Worm (Caenorhabditis elegans) whole organism, L2 larva: ENCODE measurements around the gene spin-2.

Experiments used
- C34F6.9 ChIP-seq: fragments of 150-350 bp; optimal IDR thresholded peaks from 2 replicates; lab custom pipeline; 2014; ENCODE audit warnings: missing biosample characterization, missing genetic modification characterization
- R02D3.7 ChIP-seq: fragments of 150-350 bp; optimal IDR thresholded peaks from 2 replicates; lab custom pipeline; 2014; ENCODE audit warnings: missing biosample characterization, missing genetic modification characterization
- Y55F3AM.14 ChIP-seq: fragments of 200-800 bp; sonication (Bioruptor generic); optimal IDR thresholded peaks from 2 replicates; lab custom pipeline; 2018; ENCODE audit warnings: mild to moderate bottlenecking, missing genetic modification characterization, missing compliant biosample characterization
- ZK546.5 ChIP-seq: sonication (generic microtip); optimal IDR thresholded peaks from 2 replicates; lab custom pipeline; 2017; ENCODE audit warnings: missing biosample characterization, missing genetic modification characterization
- aly-2 ChIP-seq: fragments of 150-350 bp; optimal IDR thresholded peaks from 2 replicates; lab custom pipeline; 2014; ENCODE audit warnings: missing biosample characterization, missing genetic modification characterization
- ama-1 ChIP-seq: fragments of 150-350 bp; optimal IDR thresholded peaks from 2 replicates; lab custom pipeline; 2018; ENCODE audit warnings: inconsistent platforms
- blmp-1 ChIP-seq: sonication (generic microtip); optimal IDR thresholded peaks from 2 replicates; lab custom pipeline; 2017; ENCODE audit warnings: missing genetic modification characterization, mild to moderate bottlenecking, missing compliant biosample characterization, antibody characterized with exemption, moderate library complexity; ENCODE audit not compliant: insufficient read depth
- ceh-16 ChIP-seq: fragments of 150-350 bp; optimal IDR thresholded peaks from 2 replicates; lab custom pipeline; 2014; ENCODE audit warnings: missing biosample characterization, missing genetic modification characterization
- ceh-82 ChIP-seq: fragments of 150-350 bp; optimal IDR thresholded peaks from 2 replicates; lab custom pipeline; 2014; ENCODE audit warnings: missing biosample characterization, missing genetic modification characterization
- crh-2 ChIP-seq: sonication (generic microtip); optimal IDR thresholded peaks from 2 replicates; lab custom pipeline; 2017; ENCODE audit warnings: missing biosample characterization, missing genetic modification characterization
- dmd-4 ChIP-seq: sonication (generic microtip); optimal IDR thresholded peaks from 2 replicates; lab custom pipeline; 2017; ENCODE audit warnings: missing biosample characterization, missing genetic modification characterization
- egl-27 ChIP-seq: sonication (generic microtip); optimal IDR thresholded peaks from 3 replicates; lab custom pipeline; 2017; ENCODE audit warnings: missing biosample characterization, missing genetic modification reagents, missing genetic modification characterization
- elt-1 ChIP-seq: fragments of 150-350 bp; optimal IDR thresholded peaks from 2 replicates; lab custom pipeline; 2014; ENCODE audit warnings: missing biosample characterization, missing genetic modification characterization
- elt-3 ChIP-seq: sonication (generic microtip); optimal IDR thresholded peaks from 2 replicates; lab custom pipeline; 2017; ENCODE audit warnings: missing biosample characterization, missing genetic modification characterization
- gmeb-1 ChIP-seq: fragments of 150-350 bp; optimal IDR thresholded peaks from 2 replicates; lab custom pipeline; 2014; ENCODE audit warnings: missing biosample characterization, missing genetic modification characterization
- lin-11 ChIP-seq: fragments of 150-350 bp; sonication (generic microtip); optimal IDR thresholded peaks from 2 replicates; lab custom pipeline; 2014; ENCODE audit warnings: missing biosample characterization, missing genetic modification characterization, inconsistent platforms, mixed read lengths
- lsy-2 ChIP-seq, 2 experiments: fragments of 150-350 bp in 1 of 2; sonication (generic microtip) in 1 of 2; optimal IDR thresholded peaks; 2 replicates each; lab custom pipeline; 2014 to 2017; ENCODE audit warnings: missing biosample characterization in 2 of 2, missing genetic modification characterization in 2 of 2
- mab-5 ChIP-seq: fragments of 150-350 bp; optimal IDR thresholded peaks from 2 replicates; lab custom pipeline; 2014; ENCODE audit warnings: missing biosample characterization, missing genetic modification characterization
- mdl-1 ChIP-seq, 2 experiments: fragments of 150-350 bp in 1 of 2; sonication (generic microtip) in 1 of 2; optimal IDR thresholded peaks; 2 replicates each; lab custom pipeline; 2017; ENCODE audit warnings: missing biosample characterization in 2 of 2, missing genetic modification characterization in 2 of 2
- nhr-11 ChIP-seq: fragments of 150-350 bp; optimal IDR thresholded peaks from 2 replicates; lab custom pipeline; 2014; ENCODE audit warnings: missing biosample characterization, missing genetic modification characterization
- nhr-12 ChIP-seq: fragments of 150-350 bp; optimal IDR thresholded peaks from 2 replicates; lab custom pipeline; 2014; ENCODE audit warnings: missing biosample characterization, missing genetic modification characterization
- nhr-129 ChIP-seq: fragments of 150-350 bp; optimal IDR thresholded peaks from 2 replicates; lab custom pipeline; 2014; ENCODE audit warnings: missing biosample characterization, missing genetic modification characterization
- nhr-237 ChIP-seq: fragments of 150-350 bp; optimal IDR thresholded peaks from 2 replicates; lab custom pipeline; 2014; ENCODE audit warnings: missing biosample characterization, missing genetic modification characterization
- nhr-25 ChIP-seq: fragments of 150-350 bp; sonication (generic microtip); optimal IDR thresholded peaks from 3 replicates; lab custom pipeline; 2014; ENCODE audit warnings: missing biosample characterization, missing genetic modification characterization
- nhr-6 ChIP-seq: fragments of 150-350 bp; optimal IDR thresholded peaks from 2 replicates; lab custom pipeline; 2014; ENCODE audit warnings: missing biosample characterization, missing genetic modification characterization
- nhr-77 ChIP-seq: fragments of 150-350 bp; optimal IDR thresholded peaks from 2 replicates; lab custom pipeline; 2014; ENCODE audit warnings: missing biosample characterization, missing genetic modification characterization
- sem-4 ChIP-seq: fragments of 150-350 bp; optimal IDR thresholded peaks from 2 replicates; lab custom pipeline; 2014; ENCODE audit warnings: missing biosample characterization, missing genetic modification reagents, missing genetic modification characterization
- sma-9 ChIP-seq, 2 experiments: fragments of 150-350 bp in 1 of 2; sonication (generic microtip) in 1 of 2; optimal IDR thresholded peaks; 2 replicates each; lab custom pipeline; 2014 to 2016; ENCODE audit warnings: missing genetic modification characterization in 2 of 2, mild to moderate bottlenecking in 1 of 2, missing biosample characterization in 1 of 2, missing compliant biosample characterization in 1 of 2, missing genetic modification reagents in 1 of 2, moderate library complexity in 1 of 2
- snpc-4 ChIP-seq: fragments of 150-350 bp; optimal IDR thresholded peaks from 2 replicates; lab custom pipeline; 2014; ENCODE audit warnings: missing biosample characterization, missing genetic modification characterization
- unc-39 ChIP-seq: fragments of 150-350 bp; optimal IDR thresholded peaks from 2 replicates; lab custom pipeline; 2014; ENCODE audit warnings: missing biosample characterization, missing genetic modification characterization
- unc-55 ChIP-seq: fragments of 150-350 bp; sonication (generic microtip); optimal IDR thresholded peaks from 3 replicates; lab custom pipeline; 2014; ENCODE audit warnings: missing biosample characterization, missing genetic modification reagents, missing genetic modification characterization
- unc-62 ChIP-seq: fragments of 150-350 bp; optimal IDR thresholded peaks from 2 replicates; lab custom pipeline; 2014; ENCODE audit warnings: missing biosample characterization, missing genetic modification reagents, missing genetic modification characterization
- ztf-1 ChIP-seq: fragments of 200-800 bp; sonication (Bioruptor generic); conservative IDR thresholded peaks from 2 replicates; pipeline ENCODE4 v1.3.6; 2022; ENCODE audit warnings: missing genetic modification characterization, missing compliant biosample characterization
- ztf-11 ChIP-seq: sonication (generic microtip); optimal IDR thresholded peaks from 2 replicates; lab custom pipeline; 2017; ENCODE audit warnings: missing biosample characterization, missing genetic modification characterization

The spin-2 gene

DNA sequence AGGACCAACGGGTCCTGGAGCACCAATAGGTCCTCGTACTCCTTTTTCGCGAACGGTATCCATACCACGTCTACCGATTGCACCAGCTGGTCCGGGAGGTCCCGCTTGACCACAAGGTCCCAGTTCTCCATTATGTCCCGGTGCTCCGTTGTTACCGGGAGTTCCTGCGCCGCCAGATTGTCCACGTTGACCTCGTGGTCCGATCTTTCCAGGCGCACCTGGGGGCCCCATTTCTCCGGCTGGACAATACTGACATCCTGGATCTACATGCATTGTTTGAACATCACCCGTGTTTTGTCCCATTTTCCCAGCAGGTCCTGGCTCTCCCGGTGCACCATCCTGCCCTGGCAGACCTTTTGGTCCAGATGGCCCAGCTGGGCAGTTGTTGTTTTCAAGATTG lies 20.8 kb upstream of the spin-2 start:
- TF ChIP-seq ztf-1 (GFP tag; lab: Robert Waterston, UW) = no peak
- no peak for TF ChIP-seq sem-4 (tag; lab: Kevin White, UChicago)
- no peak for TF ChIP-seq dmd-4 (tag; lab: Kevin White, UChicago)
- no peak for TF ChIP-seq ama-1 (lab: Kevin White, UChicago)
- TF ChIP-seq mdl-1 (tag; optimal IDR thresholded peaks at IDR 0.05; lab: Kevin White, UChicago) = no peak

DNA sequence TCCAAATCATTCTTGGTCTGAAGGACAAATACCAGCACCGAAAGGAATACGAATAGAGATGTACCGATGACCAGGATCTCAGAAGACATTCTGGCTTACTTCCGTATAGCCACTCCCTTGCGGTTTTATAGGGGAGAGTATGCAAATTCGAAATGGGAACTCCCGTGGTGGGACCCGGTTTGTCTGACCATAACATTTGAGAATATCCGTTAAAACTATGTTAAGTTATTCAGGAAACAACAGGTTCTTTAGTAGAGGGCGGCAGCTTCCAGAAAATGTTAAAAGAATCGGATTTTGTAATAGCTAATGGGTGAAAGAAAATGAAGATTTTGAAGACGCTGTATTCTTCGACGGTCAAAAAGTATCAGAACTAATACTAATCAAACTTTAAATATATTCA lies 19.6 kb upstream of the spin-2 start, which contains the start of gene col-131:
Gene col-131, minus strand, starts transcription at position 101 of the 400 bp plus-strand sequence.
- no peak for TF ChIP-seq blmp-1 (tag; lab: Kevin White, UChicago)
- no peak for TF ChIP-seq crh-2
- no peak for TF ChIP-seq egl-27
- TF ChIP-seq C34F6.9 = no peak
- no peak for TF ChIP-seq ZK546.5
- no peak for TF ChIP-seq elt-3 (tag; lab: Kevin White, UChicago)
- TF ChIP-seq unc-62 (GFP tag; lab: Kevin White, UChicago) = no peak
- no peak for TF ChIP-seq nhr-25
- no peak for TF ChIP-seq mab-5
- TF ChIP-seq R02D3.7 (tag; lab: Kevin White, UChicago) = no peak
- no peak for TF ChIP-seq sma-9 (GFP tag; optimal IDR thresholded peaks at IDR 0.05; lab: Kevin White, UChicago)
- TF ChIP-seq sma-9 (tag; optimal IDR thresholded peaks at IDR 0.05; lab: Kevin White, UChicago) = no peak
- TF ChIP-seq nhr-129 (tag; lab: Kevin White, UChicago) = no peak
- no peak for TF ChIP-seq nhr-6 (tag; lab: Kevin White, UChicago)
- TF ChIP-seq snpc-4 (tag; lab: Kevin White, UChicago) = no peak
- TF ChIP-seq lsy-2 (tag; optimal IDR thresholded peaks at IDR 0.05; lab: Kevin White, UChicago) = no peak
- TF ChIP-seq mdl-1 (tag; optimal IDR thresholded peaks at IDR 0.05; lab: Kevin White, UChicago) = no peak
- TF ChIP-seq, all 48 proteins: peak for 0

DNA sequence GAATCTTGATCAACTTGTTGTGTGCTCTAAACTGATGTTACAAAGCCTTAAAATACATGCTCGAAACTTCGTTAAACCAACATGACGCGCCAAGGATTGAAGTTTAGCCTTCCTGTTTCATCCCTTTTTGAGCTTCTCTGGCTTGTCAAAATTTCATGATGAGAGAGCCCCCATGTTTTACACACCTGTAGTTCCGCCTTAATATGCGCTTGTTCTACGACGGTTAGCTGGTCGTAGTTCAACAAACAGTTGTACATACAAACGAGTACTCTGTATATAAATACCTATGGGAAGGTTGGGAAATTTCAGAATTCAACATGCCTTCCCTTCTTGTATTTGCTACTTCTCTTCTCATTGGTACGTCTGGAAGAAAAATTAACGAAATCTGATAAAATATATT lies 18.4 kb upstream of the spin-2 start, which contains the start of gene scl-6:
Gene scl-6, plus strand, starts transcription at position 301 of the 400 bp plus-strand sequence.
- TF ChIP-seq nhr-129 (tag; lab: Kevin White, UChicago) (no peak), ceh-82 (tag; lab: Kevin White, UChicago) (no peak), nhr-12 (tag; lab: Kevin White, UChicago) (no peak), unc-39 (no peak), unc-62 (GFP tag; lab: Kevin White, UChicago) (no peak), sma-9 (GFP tag; optimal IDR thresholded peaks at IDR 0.05; lab: Kevin White, UChicago) (no peak), sma-9 (tag; optimal IDR thresholded peaks at IDR 0.05; lab: Kevin White, UChicago) (no peak), unc-55 (no peak), ztf-11 (tag; lab: Kevin White, UChicago) (no peak), C34F6.9 (no peak), ceh-16 (tag; lab: Kevin White, UChicago) (no peak), mdl-1 (tag; optimal IDR thresholded peaks at IDR 0.05; lab: Kevin White, UChicago) (no peak), elt-3 (tag; lab: Kevin White, UChicago) (no peak), nhr-77 (tag; lab: Kevin White, UChicago) (no peak), nhr-25 (no peak), nhr-11 (tag; lab: Kevin White, UChicago) (no peak), aly-2 (tag; lab: Kevin White, UChicago) (no peak), lin-11 (no peak), snpc-4 (tag; lab: Kevin White, UChicago) (no peak)

DNA sequence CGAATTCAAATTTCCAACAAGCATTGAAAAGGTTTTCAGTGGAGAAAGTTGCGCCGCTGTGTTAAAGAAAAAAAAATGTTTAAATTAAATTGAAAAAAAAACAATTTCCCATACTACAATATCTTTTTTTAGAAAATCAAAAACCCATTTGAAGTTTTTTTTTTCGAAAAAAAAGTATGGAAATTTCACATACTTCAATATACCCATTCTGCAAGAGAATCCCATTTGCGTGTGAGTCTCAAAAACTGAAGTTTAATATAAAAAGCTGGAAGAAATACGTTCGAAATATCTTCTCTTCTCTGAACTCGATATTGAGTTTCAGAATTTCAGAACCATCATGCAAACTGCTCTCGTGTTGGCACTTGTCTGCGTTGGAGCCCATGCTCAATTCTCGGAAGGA lies 16.7 kb upstream of the spin-2 start, which contains the start of gene scl-7:
Gene scl-7, plus strand, starts transcription at position 301 of the 400 bp plus-strand sequence.
- TF ChIP-seq mab-5 (no peak), nhr-237 (tag; lab: Kevin White, UChicago) (no peak), ceh-82 (tag; lab: Kevin White, UChicago) (no peak), nhr-12 (tag; lab: Kevin White, UChicago) (no peak), egl-27 (no peak), crh-2 (no peak), ztf-1 (GFP tag; lab: Robert Waterston, UW) (no peak), ztf-11 (tag; lab: Kevin White, UChicago) (no peak), Y55F3AM.14 (GFP tag; lab: Kevin White, UChicago) (no peak), gmeb-1 (tag; lab: Kevin White, UChicago) (no peak), blmp-1 (tag; lab: Kevin White, UChicago) (no peak), elt-1 (tag; lab: Kevin White, UChicago) (no peak)
